Worm (Caenorhabditis elegans): ENCODE measurements around the gene R12B2.2.

- TF ChIP-seq him-1 (tag; optimal IDR thresholded peaks at IDR 0.05) = no peak
- no peak for TF ChIP-seq W03F9.2 (tag; optimal IDR thresholded peaks at IDR 0.05)
- no peak for TF ChIP-seq dao-5 (tag; optimal IDR thresholded peaks at IDR 0.05)
These were observed 21.2 kb downstream of the R12B2.2 start for ce11 chrIII:5828065-5828464.

Measured in whole organism, L4/young adult.